Worm (Caenorhabditis elegans): ENCODE results near the gene B0432.14.

DNA sequence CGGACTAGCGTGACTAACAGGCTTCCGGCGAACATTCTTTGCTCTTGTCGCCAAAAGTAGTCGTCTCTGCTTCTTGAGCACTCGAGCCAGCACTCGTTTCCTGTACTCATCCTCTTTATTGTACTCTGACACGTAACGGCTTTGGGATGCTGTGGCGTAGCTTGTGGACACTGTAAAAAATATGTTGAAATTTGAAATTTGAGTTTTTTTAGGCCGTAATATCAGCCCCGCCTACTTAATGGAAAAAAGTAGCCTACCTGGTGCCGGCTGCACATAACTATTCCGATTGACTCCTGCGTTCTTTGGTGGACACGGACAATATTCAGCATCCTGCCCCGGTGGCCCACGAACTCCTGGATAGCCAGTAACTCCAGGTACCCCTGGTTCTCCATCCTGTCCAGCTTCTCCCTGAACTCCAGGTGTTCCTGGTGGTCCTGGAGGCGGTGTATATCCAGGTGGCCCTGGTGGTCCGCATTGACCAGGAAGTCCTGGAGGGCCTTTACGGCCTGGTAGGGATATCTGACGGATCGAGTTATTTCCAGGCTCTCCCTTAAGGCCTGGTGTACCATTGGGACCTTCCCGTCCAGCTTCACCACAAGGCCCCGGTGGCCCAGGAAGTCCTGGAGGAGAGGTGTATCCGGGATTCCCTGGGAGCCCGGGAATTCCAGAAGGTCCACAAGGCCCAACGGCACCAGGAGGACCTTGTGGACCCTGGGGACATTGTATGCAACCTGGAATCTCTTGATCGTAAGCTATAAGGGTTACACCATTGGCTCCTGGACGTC lies 40.0 kb downstream of the B0432.14 start:
- no peak for TF ChIP-seq zag-1 (tag; optimal IDR thresholded peaks at IDR 0.05)
- TF ChIP-seq nhr-237 (tag; optimal IDR thresholded peaks at IDR 0.05) = no peak
- TF ChIP-seq aly-2 (tag; optimal IDR thresholded peaks at IDR 0.05) = no peak

All from whole organism, L2 larva.